Fruit fly (Drosophila melanogaster) whole organism, wandering third instar larva: ENCODE measurements around the gene bdl.
A peak's percentile ranks its signal among the peaks of the same experiment; 100 is the strongest.

Experiments
- Abd-B ChIP-seq: fragments of >200 bp; optimal IDR thresholded peaks from 2 replicates; lab custom pipeline; 2017; ENCODE audit warnings: missing biosample characterization, missing genetic modification characterization
- CG32264 ChIP-seq: fragments of 200-800 bp; sonication (Bioruptor generic); optimal IDR thresholded peaks from 2 replicates; lab custom pipeline; 2016; ENCODE audit warnings: missing biosample characterization, missing genetic modification characterization
- CG9705 ChIP-seq: fragments of 200-800 bp; sonication (Bioruptor generic); optimal IDR thresholded peaks from 2 replicates; lab custom pipeline; 2018; ENCODE audit warnings: missing biosample characterization, mild to moderate bottlenecking, missing genetic modification characterization
- CrebA ChIP-seq: fragments of 200-800 bp; sonication (Bioruptor generic); optimal IDR thresholded peaks from 2 replicates; lab custom pipeline; 2016; ENCODE audit warnings: missing biosample characterization, mild to moderate bottlenecking, missing genetic modification characterization, borderline replicate concordance
- Dfd ChIP-seq: fragments of >200 bp; optimal IDR thresholded peaks from 2 replicates; lab custom pipeline; 2017; ENCODE audit warnings: missing biosample characterization, missing genetic modification characterization
- Dif ChIP-seq: fragments of 200-275, 200-300 bp; sonication (Bioruptor generic); optimal IDR thresholded peaks from 2 replicates; lab custom pipeline; 2018; ENCODE audit warnings: missing biosample characterization, missing genetic modification characterization; ENCODE audit not compliant: partially characterized antibody
- GATAd ChIP-seq: sonication (Bioruptor generic); optimal IDR thresholded peaks from 2 replicates; lab custom pipeline; 2016; ENCODE audit warnings: missing biosample characterization, missing genetic modification characterization
- HLH106 ChIP-seq: fragments of 200-800 bp; optimal IDR thresholded peaks from 3 replicates; lab custom pipeline; 2019; ENCODE audit warnings: missing biosample characterization, mild to moderate bottlenecking, missing genetic modification characterization, moderate library complexity
- Hnf4 ChIP-seq: fragments of 200-800 bp; sonication (Bioruptor generic); optimal IDR thresholded peaks from 2 replicates; lab custom pipeline; 2016; ENCODE audit warnings: missing biosample characterization, mild to moderate bottlenecking, missing genetic modification characterization
- Hr78 ChIP-seq: fragments of >200 bp; optimal IDR thresholded peaks from 2 replicates; lab custom pipeline; 2017; ENCODE audit warnings: missing biosample characterization, missing genetic modification characterization
- Hr83 ChIP-seq: fragments of 200-300 bp; sonication (Bioruptor generic); optimal IDR thresholded peaks from 2 replicates; lab custom pipeline; 2016; ENCODE audit warnings: missing biosample characterization, mild to moderate bottlenecking, missing genetic modification characterization, moderate library complexity; ENCODE audit not compliant: poor library complexity, severe bottlenecking
- Jra ChIP-seq: sonication (Bioruptor generic); optimal IDR thresholded peaks from 2 replicates; lab custom pipeline; 2016; ENCODE audit warnings: missing biosample characterization, missing genetic modification characterization
- Mio ChIP-seq: sonication (Bioruptor generic); optimal IDR thresholded peaks from 2 replicates; lab custom pipeline; 2016; ENCODE audit warnings: missing biosample characterization, missing genetic modification characterization
- Myc ChIP-seq: fragments of >200 bp; optimal IDR thresholded peaks from 2 replicates; lab custom pipeline; 2017
- N ChIP-seq: fragments of >200 bp; optimal IDR thresholded peaks from 2 replicates; lab custom pipeline; 2018; ENCODE audit warnings: missing biosample characterization, missing external identifiers, missing genetic modification characterization
- OdsH ChIP-seq: fragments of 200-800 bp; sonication (Bioruptor generic); optimal IDR thresholded peaks from 2 replicates; lab custom pipeline; 2016; ENCODE audit warnings: missing biosample characterization, mild to moderate bottlenecking, missing genetic modification characterization
- Rel ChIP-seq, 2 experiments: fragments of 200-800 bp; sonication (Bioruptor generic) in 1 of 2; optimal IDR thresholded peaks; 2 replicates in 1 of 2; 3 replicates in 1 of 2; lab custom pipeline; 2016 to 2019; ENCODE audit warnings: mild to moderate bottlenecking in 2 of 2, missing biosample characterization in 2 of 2, missing genetic modification characterization in 2 of 2, moderate library complexity in 1 of 2
- Sp1 ChIP-seq: fragments of 200-800 bp; sonication (Bioruptor generic); optimal IDR thresholded peaks from 3 replicates; lab custom pipeline; 2019; ENCODE audit warnings: missing biosample characterization, mild to moderate bottlenecking, missing genetic modification characterization, moderate library complexity
- Vsx2 ChIP-seq: fragments of 200-300, 225-300 bp; sonication (Bioruptor generic); optimal IDR thresholded peaks from 2 replicates; lab custom pipeline; 2018; ENCODE audit warnings: missing biosample characterization, missing genetic modification characterization; ENCODE audit not compliant: partially characterized antibody
- br ChIP-seq: fragments of 200-800 bp; sonication (Bioruptor generic); optimal IDR thresholded peaks from 2 replicates; lab custom pipeline; 2016; ENCODE audit warnings: missing biosample characterization, missing genetic modification characterization
- brk ChIP-seq: fragments of 200-800 bp; sonication (Bioruptor generic); optimal IDR thresholded peaks from 2 replicates; lab custom pipeline; 2016; ENCODE audit warnings: missing biosample characterization, mild to moderate bottlenecking, missing genetic modification characterization
- dl ChIP-seq, 2 experiments: fragments of 175-275, 200-275 bp in 1 of 2; fragments of 200-275 bp in 1 of 2; sonication (Bioruptor generic); optimal IDR thresholded peaks; lab custom pipeline; 2018; ENCODE audit warnings: mild to moderate bottlenecking in 2 of 2, missing biosample characterization in 2 of 2, missing genetic modification characterization in 2 of 2, moderate library complexity in 2 of 2; ENCODE audit not compliant: partially characterized antibody in 2 of 2, insufficient read depth in 1 of 2
- dmrt93B ChIP-seq: fragments of 200-800 bp; sonication (Bioruptor generic); optimal IDR thresholded peaks from 2 replicates; lab custom pipeline; 2018; ENCODE audit warnings: missing biosample characterization, mild to moderate bottlenecking, missing genetic modification characterization
- dsf ChIP-seq: sonication (Bioruptor generic); optimal IDR thresholded peaks from 2 replicates; lab custom pipeline; 2016; ENCODE audit warnings: missing biosample characterization, missing genetic modification characterization, borderline replicate concordance
- ey ChIP-seq: fragments of 200-800 bp; sonication (Bioruptor generic); optimal IDR thresholded peaks from 2 replicates; lab custom pipeline; 2016; ENCODE audit warnings: missing biosample characterization, missing genetic modification characterization
- foxo ChIP-seq, 2 experiments: fragments of 200-800 bp; sonication (Bioruptor generic); optimal IDR thresholded peaks; 2 replicates in 1 of 2; 3 replicates in 1 of 2; lab custom pipeline; 2016 to 2017; ENCODE audit warnings: missing biosample characterization in 2 of 2, missing genetic modification characterization in 2 of 2
- fru ChIP-seq: fragments of 200-800 bp; sonication (Bioruptor generic); optimal IDR thresholded peaks from 3 replicates; lab custom pipeline; 2016; ENCODE audit warnings: missing biosample characterization, mild to moderate bottlenecking, missing genetic modification characterization
- h ChIP-seq: fragments of 200-800 bp; sonication (Bioruptor generic); optimal IDR thresholded peaks from 3 replicates; lab custom pipeline; 2016; ENCODE audit warnings: missing biosample characterization, mild to moderate bottlenecking, missing genetic modification characterization
- jim ChIP-seq: fragments of 175-275, 200-325 bp; sonication (Bioruptor generic); optimal IDR thresholded peaks from 2 replicates; lab custom pipeline; 2016; ENCODE audit warnings: missing biosample characterization, mild to moderate bottlenecking, missing genetic modification characterization
- lola ChIP-seq: fragments of >200 bp; optimal IDR thresholded peaks from 2 replicates; lab custom pipeline; 2017; ENCODE audit warnings: missing biosample characterization, missing genetic modification characterization
- pan ChIP-seq: fragments of >200 bp; optimal IDR thresholded peaks from 2 replicates; lab custom pipeline; 2017
- psq ChIP-seq: fragments of 200-800 bp; sonication (Bioruptor generic); optimal IDR thresholded peaks from 3 replicates; lab custom pipeline; 2017; ENCODE audit warnings: missing biosample characterization, mild to moderate bottlenecking, missing genetic modification characterization, moderate library complexity
- rgr ChIP-seq: fragments of 200-800 bp; sonication (Bioruptor generic); optimal IDR thresholded peaks from 3 replicates; lab custom pipeline; 2016; ENCODE audit warnings: missing biosample characterization, mild to moderate bottlenecking, missing genetic modification characterization
- sage ChIP-seq: fragments of 200-800 bp; sonication (Bioruptor generic); optimal IDR thresholded peaks from 2 replicates; lab custom pipeline; 2016; ENCODE audit warnings: missing biosample characterization, mild to moderate bottlenecking, missing genetic modification characterization
- sv ChIP-seq: fragments of 200-800 bp; sonication (Bioruptor generic); optimal IDR thresholded peaks from 3 replicates; lab custom pipeline; 2016; ENCODE audit warnings: missing biosample characterization, missing genetic modification characterization
- tai ChIP-seq: sonication (Bioruptor generic); optimal IDR thresholded peaks from 2 replicates; lab custom pipeline; 2016; ENCODE audit warnings: missing biosample characterization, missing genetic modification characterization
- usp ChIP-seq: fragments of >200 bp; optimal IDR thresholded peaks from 2 replicates; lab custom pipeline; 2017; ENCODE audit warnings: missing biosample characterization, missing genetic modification characterization
- woc ChIP-seq: sonication (Bioruptor generic); optimal IDR thresholded peaks from 2 replicates; lab custom pipeline; 2016; ENCODE audit warnings: missing biosample characterization, mild to moderate bottlenecking, missing genetic modification characterization

Gene bdl

DNA sequence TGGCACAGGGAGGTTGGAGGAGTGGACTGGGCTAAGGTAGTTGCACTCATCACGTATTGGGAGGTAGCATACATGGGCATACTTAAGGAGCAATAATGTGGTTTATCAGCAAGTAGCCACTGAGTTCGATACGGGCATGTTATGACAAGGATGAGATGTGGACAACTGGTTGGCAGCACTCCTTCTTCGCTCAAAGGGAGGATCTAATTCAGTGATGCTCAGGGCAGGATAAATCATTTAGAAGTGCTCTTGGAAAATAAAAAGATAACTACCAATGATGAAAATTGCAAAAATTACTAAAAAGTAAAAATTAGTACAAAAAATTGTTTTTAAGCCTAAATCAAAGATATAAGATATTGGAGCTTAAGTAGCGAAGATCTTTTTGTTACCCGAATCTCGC lies 36.5 kb downstream of the bdl start:
- no peak for TF ChIP-seq CG9705 (GFP tag; lab: Kevin White, UChicago)
- peak; percentile 5 for TF ChIP-seq ey (GFP tag; lab: Kevin White, UChicago)

DNA sequence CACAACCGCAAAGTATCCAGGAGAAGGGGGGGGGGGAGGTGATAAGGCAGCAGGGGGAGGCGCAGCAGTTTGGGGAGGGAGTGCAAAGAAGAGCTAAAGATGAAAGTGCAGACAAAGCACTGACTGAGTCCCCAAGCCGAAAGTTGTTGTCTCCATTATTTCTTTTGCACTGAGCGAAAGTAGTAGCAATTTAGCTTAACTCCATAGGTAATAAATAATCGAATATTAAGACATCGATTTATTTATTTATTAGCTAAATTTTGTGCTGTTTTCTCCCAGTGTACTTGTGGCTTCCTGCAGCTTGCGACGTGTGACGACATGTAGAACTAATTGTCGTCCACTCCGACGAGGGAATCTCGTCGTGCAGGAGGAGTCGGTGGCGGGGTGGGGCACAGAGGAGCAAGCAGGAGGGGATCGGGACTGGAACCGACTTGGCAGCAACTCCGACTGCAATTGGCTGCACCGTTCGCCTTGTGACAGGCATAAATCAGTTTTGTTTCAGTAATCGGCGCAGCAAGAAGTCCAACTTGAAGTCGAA lies 37.2 kb downstream of the bdl start, which contains the start of gene Traf4:
TSS of gene Traf4 (plus strand) at position 488 of the 538 bp plus-strand sequence.
- TF ChIP-seq GATAd (GFP tag; lab: Kevin White, UChicago): no peak
- TF ChIP-seq sage (GFP tag; lab: Kevin White, UChicago): no peak
- peak; percentile 83 for TF ChIP-seq psq (GFP tag; lab: Kevin White, UChicago)
- no peak for TF ChIP-seq Myc
- peak; percentile 40 for TF ChIP-seq Hnf4 (GFP tag; lab: Kevin White, UChicago)
- no peak for TF ChIP-seq dl (GFP tag; optimal IDR thresholded peaks at IDR 0.05; lab: Kevin White, UChicago; ENCODE audit: insufficient read depth in 1 of 2, partially characterized antibody in 2 of 2)
- peak; percentile 38 for TF ChIP-seq Sp1 (GFP tag; lab: Kevin White, UChicago)
- TF ChIP-seq dmrt93B (GFP tag; lab: Kevin White, UChicago): no peak
- TF ChIP-seq Dif (GFP tag; lab: Kevin White, UChicago): no peak
- peak; percentile 27 for TF ChIP-seq woc (GFP tag; lab: Kevin White, UChicago)
- peak; percentile 19 for TF ChIP-seq br
- no peak for TF ChIP-seq lola (GFP tag; lab: Kevin White, UChicago)
- peak; percentile 33 for TF ChIP-seq OdsH (GFP tag; lab: Kevin White, UChicago)
- no peak for TF ChIP-seq Dfd (GFP tag; lab: Kevin White, UChicago)
- no peak for TF ChIP-seq Jra
- TF ChIP-seq CG32264 (GFP tag; lab: Kevin White, UChicago): no peak
- TF ChIP-seq Hr83: no peak
- peak; percentile 26 for TF ChIP-seq brk
- peak in 1 of 2 experiments; percentile 62 for TF ChIP-seq foxo (GFP tag; optimal IDR thresholded peaks at IDR 0.05; lab: Kevin White, UChicago)
- TF ChIP-seq N (GFP tag; lab: Kevin White, UChicago): no peak
- no peak for TF ChIP-seq sv (GFP tag; lab: Kevin White, UChicago)
- no peak for TF ChIP-seq dsf (GFP tag; lab: Kevin White, UChicago)
- TF ChIP-seq Vsx2: no peak
- TF ChIP-seq Mio (GFP tag; lab: Kevin White, UChicago): no peak
- TF ChIP-seq pan (lab: Kevin White, UChicago): no peak
- peak; percentile 46 for TF ChIP-seq HLH106 (tag; lab: Kevin White, UChicago)
- TF ChIP-seq CrebA (GFP tag; lab: Kevin White, UChicago): no peak
- TF ChIP-seq usp (GFP tag; lab: Kevin White, UChicago): no peak
- TF ChIP-seq ey (GFP tag; lab: Kevin White, UChicago): no peak
- no peak for TF ChIP-seq tai
- peak; percentile 54 for TF ChIP-seq h (GFP tag; lab: Kevin White, UChicago)
- no peak for TF ChIP-seq Hr78 (GFP tag; lab: Kevin White, UChicago)
- no peak for TF ChIP-seq Abd-B (GFP tag; lab: Kevin White, UChicago)
- no peak for TF ChIP-seq Rel (GFP tag; optimal IDR thresholded peaks at IDR 0.05; lab: Kevin White, UChicago)
- TF ChIP-seq Rel (tag; optimal IDR thresholded peaks at IDR 0.05; lab: Kevin White, UChicago): no peak
- peak; percentile 32 for TF ChIP-seq fru (GFP tag; lab: Kevin White, UChicago)
- TF ChIP-seq CG9705 (GFP tag; lab: Kevin White, UChicago): no peak
- TF ChIP-seq jim (GFP tag; lab: Kevin White, UChicago): no peak
- TF ChIP-seq rgr (GFP tag; lab: Kevin White, UChicago): peak; percentile 26
